In genomic region chr3L:5182255-5182993, dm6 we compare ENCODE assay signal across 1 fruit fly cellular context.
TF ChIP-seq lines count a peak whose summit lies in the region.

No protein-coding gene starts in this region.

TF ChIP-seq in whole organism, embryonic, 481 proteins besides CTCF, POLR2A, EP300 and RAD21 (continued from another document and continues in another):
- TF ChIP-seq nmo (GFP tag; optimal IDR thresholded peaks at IDR 0.05; lab: Kevin White, UChicago), result peak; percentile 39
- TF ChIP-seq CG2889 (GFP tag; IDR thresholded peaks at IDR 0.05; lab: Robert Waterston, UW), result no peak
- TF ChIP-seq CG18619 (GFP tag; optimal IDR thresholded peaks at IDR 0.05; lab: Kevin White, UChicago), result peak; percentile 12
- peak; percentile 40; the same call in 1 of the 3 replicates for TF ChIP-seq CG17361 (GFP tag; IDR thresholded peaks at IDR 0.05; lab: Robert Waterston, UW)
- TF ChIP-seq CG7357 (GFP tag; IDR thresholded peaks at IDR 0.05; lab: Robert Waterston, UW), result peak; percentile 7; the same call in 1 of the 3 replicates
- peak; percentile 2 for TF ChIP-seq chn (GFP tag; optimal IDR thresholded peaks at IDR 0.05; lab: Kevin White, UChicago)
- TF ChIP-seq fd96Cb (tag; optimal IDR thresholded peaks at IDR 0.05; lab: Kevin White, UChicago), result peak; percentile 30
- peak; percentile 0 for TF ChIP-seq CG15601 (tag; optimal IDR thresholded peaks at IDR 0.05; lab: Kevin White, UChicago)
- peak; percentile 2 for TF ChIP-seq org-1 (GFP tag; optimal IDR thresholded peaks at IDR 0.05; lab: Kevin White, UChicago)
- TF ChIP-seq CG31441 (GFP tag; IDR thresholded peaks at IDR 0.05; lab: Robert Waterston, UW), result peak; percentile 56
- TF ChIP-seq CG32532 (GFP tag; IDR thresholded peaks at IDR 0.05; lab: Robert Waterston, UW), result peak; percentile 41; the same call in 1 of the 2 replicates
- peak; percentile 4 to 66 for TF ChIP-seq Hr51 (GFP tag; optimal IDR thresholded peaks at IDR 0.05; lab: Kevin White, UChicago)
- no peak for TF ChIP-seq CG2202 (tag; optimal IDR thresholded peaks at IDR 0.05; lab: Kevin White, UChicago)
- TF ChIP-seq onecut (GFP tag; IDR thresholded peaks at IDR 0.05; lab: Robert Waterston, UW), result peak; percentile 26; the same call in 1 of the 2 replicates
- TF ChIP-seq CG8924 (tag; optimal IDR thresholded peaks at IDR 0.05; lab: Kevin White, UChicago), result peak; percentile 34
- no peak for TF ChIP-seq jigr1 (GFP tag; IDR thresholded peaks at IDR 0.05; lab: Robert Waterston, UW)
- TF ChIP-seq CG13894 (tag; optimal IDR thresholded peaks at IDR 0.05; lab: Kevin White, UChicago), result peak; percentile 26
- no peak for TF ChIP-seq Oaz (GFP tag; IDR thresholded peaks at IDR 0.05; lab: Robert Waterston, UW)
- TF ChIP-seq CG6175 (GFP tag; IDR thresholded peaks at IDR 0.05; lab: Robert Waterston, UW), result no peak
- TF ChIP-seq Mrtf (GFP tag; IDR thresholded peaks at IDR 0.05; lab: Robert Waterston, UW), result 0 out of 3 replicates have a peak, but pooled peaks have one; percentile 45
- TF ChIP-seq CG5953 (GFP tag; IDR thresholded peaks at IDR 0.05; lab: Robert Waterston, UW), result no peak
- peak; percentile 75 for TF ChIP-seq Ets65A (GFP tag; lab: Kevin White, UChicago)
- peak; percentile 46; the same call in 1 of the 2 replicates for TF ChIP-seq CG14441 (GFP tag; IDR thresholded peaks at IDR 0.05; lab: Robert Waterston, UW)
- no peak for TF ChIP-seq Dp (GFP tag; optimal IDR thresholded peaks at IDR 0.05; lab: Kevin White, UChicago)
- peak; percentile 48; the same call in 2 of the 3 replicates for TF ChIP-seq B-H1 (GFP tag; IDR thresholded peaks at IDR 0.05; lab: Robert Waterston, UW)
- TF ChIP-seq cato (GFP tag; optimal IDR thresholded peaks at IDR 0.05; lab: Kevin White, UChicago; ENCODE audit: borderline replicate concordance), result no peak
- peak; percentile 17 for TF ChIP-seq CG15514 (GFP tag; optimal IDR thresholded peaks at IDR 0.05; lab: Kevin White, UChicago)
- TF ChIP-seq fu2 (GFP tag; optimal IDR thresholded peaks at IDR 0.05; lab: Kevin White, UChicago), result peak; percentile 21
- TF ChIP-seq CG18262 (tag; optimal IDR thresholded peaks at IDR 0.05; lab: Kevin White, UChicago), result peak; percentile 26
- TF ChIP-seq mam (GFP tag; optimal IDR thresholded peaks at IDR 0.05; lab: Kevin White, UChicago), result peak; percentile 14
- TF ChIP-seq lilli (GFP tag; optimal IDR thresholded peaks at IDR 0.05; lab: Kevin White, UChicago), result peak; percentile 53
- TF ChIP-seq hkb (optimal IDR thresholded peaks at IDR 0.05; lab: Kevin White, UChicago), result no peak
- TF ChIP-seq hkb (GFP tag; IDR thresholded peaks at IDR 0.05; lab: Robert Waterston, UW), result peak; percentile 66; the same call in 1 of the 2 replicates
- peak; percentile 57 for TF ChIP-seq CG10147 (GFP tag; optimal IDR thresholded peaks at IDR 0.05; lab: Kevin White, UChicago)
- no peak for TF ChIP-seq pnt (GFP tag; optimal IDR thresholded peaks at IDR 0.05; lab: Kevin White, UChicago)
- TF ChIP-seq dysf (GFP tag; IDR thresholded peaks at IDR 0.05; lab: Robert Waterston, UW), result peak; percentile 67; the same call in 2 of the 3 replicates
- peak; percentile 51 for TF ChIP-seq CG12659 (GFP tag; optimal IDR thresholded peaks at IDR 0.05; lab: Kevin White, UChicago)
- no peak for TF ChIP-seq Sin3A (optimal IDR thresholded peaks at IDR 0.05; lab: Kevin White, UChicago)
- peak; percentile 71 for TF ChIP-seq row (GFP tag; IDR thresholded peaks at IDR 0.05; lab: Robert Waterston, UW)
- TF ChIP-seq CG12219 (GFP tag; optimal IDR thresholded peaks at IDR 0.05; lab: Kevin White, UChicago), result peak; percentile 12
- TF ChIP-seq maf-S (GFP tag; optimal IDR thresholded peaks at IDR 0.05; lab: Kevin White, UChicago), result peak; percentile 6
- TF ChIP-seq MBD-R2 (GFP tag; IDR thresholded peaks at IDR 0.05; lab: Robert Waterston, UW), result 0 out of 2 replicates have a peak, but pooled peaks have one; percentile 28
- TF ChIP-seq p53 (GFP tag; optimal IDR thresholded peaks at IDR 0.05; lab: Kevin White, UChicago), result no peak
- TF ChIP-seq HLH3B (GFP tag; IDR thresholded peaks at IDR 0.05; lab: Robert Waterston, UW), result 0 out of 2 replicates have a peak, but pooled peaks have one; percentile 15
- peak; percentile 36 for TF ChIP-seq CG30403 (GFP tag; optimal IDR thresholded peaks at IDR 0.05; lab: Kevin White, UChicago)
- TF ChIP-seq PHDP (tag; optimal IDR thresholded peaks at IDR 0.05; lab: Kevin White, UChicago), result peak; percentile 59
- peak; percentile 33 for TF ChIP-seq CG17385 (GFP tag; optimal IDR thresholded peaks at IDR 0.05; lab: Kevin White, UChicago)
- TF ChIP-seq CG14667 (GFP tag; IDR thresholded peaks at IDR 0.05; lab: Robert Waterston, UW), result peak; percentile 38; the same call in 1 of the 2 replicates
- peak; percentile 56 for TF ChIP-seq nau (GFP tag; optimal IDR thresholded peaks at IDR 0.05; lab: Kevin White, UChicago)
- TF ChIP-seq Rx (GFP tag; IDR thresholded peaks at IDR 0.05; lab: Robert Waterston, UW), result peak; percentile 20; the same call in 1 of the 2 replicates
- peak; percentile 78 for TF ChIP-seq Fer1 (GFP tag; optimal IDR thresholded peaks at IDR 0.05; lab: Kevin White, UChicago)
- TF ChIP-seq CG4820 (GFP tag; optimal IDR thresholded peaks at IDR 0.05; lab: Kevin White, UChicago), result peak; percentile 36
- TF ChIP-seq Sox102F (GFP tag; optimal IDR thresholded peaks at IDR 0.05; lab: Kevin White, UChicago), result peak; percentile 52
- peak; percentile 11 for TF ChIP-seq CrebB (tag; optimal IDR thresholded peaks at IDR 0.05; lab: Kevin White, UChicago)
- peak; percentile 46 for TF ChIP-seq sisA (GFP tag; IDR thresholded peaks at IDR 0.05; lab: Robert Waterston, UW)
- TF ChIP-seq crol (GFP tag; IDR thresholded peaks at IDR 0.05; lab: Robert Waterston, UW), result peak; percentile 63
- TF ChIP-seq CG18476 (GFP tag; optimal IDR thresholded peaks at IDR 0.05; lab: Kevin White, UChicago), result peak; percentile 28
- TF ChIP-seq sob (GFP tag; IDR thresholded peaks at IDR 0.05; lab: Robert Waterston, UW), result peak; percentile 41; the same call in 1 of the 2 replicates
- TF ChIP-seq Oli (tag; optimal IDR thresholded peaks at IDR 0.05; lab: Kevin White, UChicago), result peak; percentile 43
- TF ChIP-seq CG14050 (GFP tag; IDR thresholded peaks at IDR 0.05; lab: Robert Waterston, UW), result 0 out of 3 replicates have a peak, but pooled peaks have one; percentile 12
- TF ChIP-seq seq (GFP tag; IDR thresholded peaks at IDR 0.05; lab: Robert Waterston, UW), result 0 out of 2 replicates have a peak, but pooled peaks have one; percentile 47
- peak; percentile 63 for TF ChIP-seq CG7556 (GFP tag; optimal IDR thresholded peaks at IDR 0.05; lab: Kevin White, UChicago)
- peak; percentile 3 for TF ChIP-seq gsb-n (tag; optimal IDR thresholded peaks at IDR 0.05; lab: Kevin White, UChicago)
- no peak for TF ChIP-seq CG7372 (GFP tag; IDR thresholded peaks at IDR 0.05; lab: Robert Waterston, UW)
- TF ChIP-seq CG15269 (tag; optimal IDR thresholded peaks at IDR 0.05; lab: Kevin White, UChicago), result peak; percentile 56
- peak; percentile 54 for TF ChIP-seq CG9727 (GFP tag; optimal IDR thresholded peaks at IDR 0.05; lab: Kevin White, UChicago)
- peak; percentile 36 for TF ChIP-seq CoRest (tag; optimal IDR thresholded peaks at IDR 0.05; lab: Kevin White, UChicago)
- TF ChIP-seq CG11560 (tag; IDR thresholded peaks at IDR 0.05; lab: Robert Waterston, UW), result 0 out of 3 replicates have a peak, but pooled peaks have one; percentile 39
- peak; percentile 41 for TF ChIP-seq CG10979 (tag; optimal IDR thresholded peaks at IDR 0.05; lab: Kevin White, UChicago)
- peak; percentile 19 for TF ChIP-seq tio (GFP tag; optimal IDR thresholded peaks at IDR 0.05; lab: Kevin White, UChicago)
- TF ChIP-seq az2 (GFP tag; optimal IDR thresholded peaks at IDR 0.05; lab: Kevin White, UChicago), result peak; percentile 15
- TF ChIP-seq CG17328 (GFP tag; IDR thresholded peaks at IDR 0.05; lab: Robert Waterston, UW), result peak; percentile 45
- peak; percentile 14 for TF ChIP-seq Mad (GFP tag; optimal IDR thresholded peaks at IDR 0.05; lab: Kevin White, UChicago)
- TF ChIP-seq wor (GFP tag; IDR thresholded peaks at IDR 0.05; lab: Robert Waterston, UW), result 0 out of 2 replicates have a peak, but pooled peaks have one; percentile 17
- no peak for TF ChIP-seq zen2 (GFP tag; IDR thresholded peaks at IDR 0.05; lab: Robert Waterston, UW; ENCODE audit: partially characterized antibody)
- no peak for TF ChIP-seq CG16815 (GFP tag; optimal IDR thresholded peaks at IDR 0.05; lab: Kevin White, UChicago)
- peak; percentile 33; the same call in 1 of the 3 replicates for TF ChIP-seq gce (GFP tag; IDR thresholded peaks at IDR 0.05; lab: Robert Waterston, UW)
- no peak for TF ChIP-seq Atf-2 (GFP tag; optimal IDR thresholded peaks at IDR 0.05; lab: Kevin White, UChicago)
- no peak for TF ChIP-seq pan (optimal IDR thresholded peaks at IDR 0.05; lab: Kevin White, UChicago)
- TF ChIP-seq pan (GFP tag; optimal IDR thresholded peaks at IDR 0.05 in 1 of 2, IDR thresholded peaks at IDR 0.05 in 1 of 2), result peak in 1 of 2 experiments; percentile 59
- TF ChIP-seq Ssrp (tag; optimal IDR thresholded peaks at IDR 0.05; lab: Kevin White, UChicago), result peak; percentile 16
- no peak for TF ChIP-seq twi (tag; optimal IDR thresholded peaks at IDR 0.05; lab: Kevin White, UChicago)
- TF ChIP-seq Xrp1 (GFP tag; IDR thresholded peaks at IDR 0.05; lab: Robert Waterston, UW), result peak; percentile 59; the same call in 1 of the 2 replicates
- peak; percentile 19 for TF ChIP-seq fd3F (GFP tag; optimal IDR thresholded peaks at IDR 0.05; lab: Kevin White, UChicago)
- TF ChIP-seq Nf-YA (GFP tag; IDR thresholded peaks at IDR 0.05; lab: Robert Waterston, UW), result 0 out of 2 replicates have a peak, but pooled peaks have one; percentile 31
- peak; percentile 49 for TF ChIP-seq NfI (GFP tag; optimal IDR thresholded peaks at IDR 0.05; lab: Kevin White, UChicago)
- TF ChIP-seq Dek (tag; optimal IDR thresholded peaks at IDR 0.05; lab: Kevin White, UChicago), result peak; percentile 34
- no peak for TF ChIP-seq Optix (GFP tag; IDR thresholded peaks at IDR 0.05; lab: Robert Waterston, UW)
- 0 out of 2 replicates have a peak, but pooled peaks have one; percentile 22 for TF ChIP-seq klu (GFP tag; IDR thresholded peaks at IDR 0.05; lab: Robert Waterston, UW)
- TF ChIP-seq CG34422 (GFP tag; IDR thresholded peaks at IDR 0.05; lab: Robert Waterston, UW), result no peak
- TF ChIP-seq Hand (GFP tag; optimal IDR thresholded peaks at IDR 0.05; lab: Kevin White, UChicago), result peak; percentile 69
- peak; percentile 29 for TF ChIP-seq Xbp1 (GFP tag; optimal IDR thresholded peaks at IDR 0.05; lab: Kevin White, UChicago)
- TF ChIP-seq CG12769 (tag; optimal IDR thresholded peaks at IDR 0.05; lab: Kevin White, UChicago), result peak; percentile 50
- peak; percentile 72 for TF ChIP-seq CG2678 (tag; optimal IDR thresholded peaks at IDR 0.05; lab: Kevin White, UChicago)
- peak; percentile 15 for TF ChIP-seq CG13775 (GFP tag; optimal IDR thresholded peaks at IDR 0.05; lab: Kevin White, UChicago)
- peak; percentile 64 for TF ChIP-seq CG11504 (tag; optimal IDR thresholded peaks at IDR 0.05; lab: Kevin White, UChicago)
- peak; percentile 53; the same call in 1 of the 2 replicates for TF ChIP-seq Ptx1 (GFP tag; IDR thresholded peaks at IDR 0.05; lab: Robert Waterston, UW)
- TF ChIP-seq CG17612 (GFP tag; IDR thresholded peaks at IDR 0.05; lab: Robert Waterston, UW), result no peak
- no peak for TF ChIP-seq ab (GFP tag; optimal IDR thresholded peaks at IDR 0.05; lab: Kevin White, UChicago)
- TF ChIP-seq tin (GFP tag; optimal IDR thresholded peaks at IDR 0.05; lab: Kevin White, UChicago), result peak; percentile 32
- TF ChIP-seq CG10366 (GFP tag; IDR thresholded peaks at IDR 0.05; lab: Robert Waterston, UW), result peak; percentile 26; the same call in 1 of the 2 replicates
- TF ChIP-seq eyg (GFP tag; optimal IDR thresholded peaks at IDR 0.05; lab: Kevin White, UChicago), result peak; percentile 23
- TF ChIP-seq CG11695 (GFP tag; IDR thresholded peaks at IDR 0.05; lab: Robert Waterston, UW), result peak; percentile 36; the same call in 1 of the 3 replicates
- TF ChIP-seq Med (GFP tag; lab: Kevin White, UChicago), result peak; percentile 86
- TF ChIP-seq abd-A (tag; optimal IDR thresholded peaks at IDR 0.05; lab: Kevin White, UChicago), result peak; percentile 77
- TF ChIP-seq CG3847 (GFP tag; IDR thresholded peaks at IDR 0.05; lab: Robert Waterston, UW), result peak; percentile 31; the same call in 1 of the 2 replicates
- TF ChIP-seq CG13296 (GFP tag; optimal IDR thresholded peaks at IDR 0.05; lab: Kevin White, UChicago), result peak; percentile 26
- peak in 1 of 2 experiments; percentile 22 for TF ChIP-seq dpn (GFP tag; optimal IDR thresholded peaks at IDR 0.05; lab: Kevin White, UChicago)
- peak; percentile 15 for TF ChIP-seq NK7.1 (GFP tag; optimal IDR thresholded peaks at IDR 0.05; lab: Kevin White, UChicago)
- peak; percentile 65 for TF ChIP-seq CG2120 (GFP tag; optimal IDR thresholded peaks at IDR 0.05; lab: Kevin White, UChicago)
- no peak for TF ChIP-seq CG16863 (GFP tag; optimal IDR thresholded peaks at IDR 0.05; lab: Kevin White, UChicago)
- peak; percentile 35 for TF ChIP-seq scrt (GFP tag; optimal IDR thresholded peaks at IDR 0.05; lab: Kevin White, UChicago)
- TF ChIP-seq Atf3 (GFP tag; optimal IDR thresholded peaks at IDR 0.05; lab: Kevin White, UChicago), result peak; percentile 20
- peak; percentile 23 for TF ChIP-seq Sox100B (GFP tag; optimal IDR thresholded peaks at IDR 0.05; lab: Kevin White, UChicago)
- no peak for TF ChIP-seq CG7928 (GFP tag; optimal IDR thresholded peaks at IDR 0.05; lab: Kevin White, UChicago)
- TF ChIP-seq tll (GFP tag; optimal IDR thresholded peaks at IDR 0.05; lab: Kevin White, UChicago), result no peak
- TF ChIP-seq CG14014 (GFP tag; IDR thresholded peaks at IDR 0.05; lab: Robert Waterston, UW), result peak; percentile 51; the same call in 1 of the 2 replicates
- TF ChIP-seq CG6854 (GFP tag; optimal IDR thresholded peaks at IDR 0.05; lab: Kevin White, UChicago), result peak; percentile 14
- peak; percentile 41; the same call in 1 of the 3 replicates for TF ChIP-seq so (GFP tag; IDR thresholded peaks at IDR 0.05; lab: Robert Waterston, UW)
- TF ChIP-seq CG13424 (tag; optimal IDR thresholded peaks at IDR 0.05; lab: Kevin White, UChicago), result peak; percentile 48
- no peak for TF ChIP-seq repo (GFP tag; optimal IDR thresholded peaks at IDR 0.05; lab: Kevin White, UChicago)
- TF ChIP-seq CG8290 (GFP tag; optimal IDR thresholded peaks at IDR 0.05; lab: Kevin White, UChicago), result no peak
- TF ChIP-seq CG8290 (tag; optimal IDR thresholded peaks at IDR 0.05; lab: Kevin White, UChicago), result peak in 1 of 2 experiments; percentile 53
- TF ChIP-seq CG3065 (GFP tag; optimal IDR thresholded peaks at IDR 0.05; lab: Kevin White, UChicago), result no peak
- peak; percentile 59 for TF ChIP-seq dmrt99B (tag; optimal IDR thresholded peaks at IDR 0.05; lab: Kevin White, UChicago)
- peak; percentile 57 for TF ChIP-seq CG2712 (tag; optimal IDR thresholded peaks at IDR 0.05; lab: Kevin White, UChicago)
- TF ChIP-seq gro (GFP tag; optimal IDR thresholded peaks at IDR 0.05; lab: Kevin White, UChicago), result no peak
